Worm (Caenorhabditis elegans): ENCODE measurements around the gene vps-33.1.

vps-33.1 gene

DNA sequence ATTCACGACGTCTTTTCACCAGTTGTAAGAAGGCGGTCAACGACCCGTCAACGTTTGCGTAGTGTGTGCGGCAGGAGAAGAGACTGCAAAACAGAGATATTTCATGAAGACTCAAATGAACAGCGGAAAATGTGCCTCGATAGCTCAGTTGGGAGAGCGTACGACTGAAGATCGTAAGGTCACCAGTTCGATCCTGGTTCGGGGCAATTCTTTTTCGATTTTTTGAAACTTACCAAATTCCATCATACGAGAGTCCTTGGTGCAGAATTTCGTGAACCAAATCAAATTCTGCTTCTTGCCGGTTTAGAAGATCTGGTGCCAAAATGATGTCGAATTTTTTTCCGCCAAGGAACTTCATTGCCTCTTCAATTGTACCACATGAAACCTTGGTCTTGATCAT is 47.8 kb upstream of the vps-33.1 start (continued):
- TF ChIP-seq jun-1 (tag; optimal IDR thresholded peaks at IDR 0.05): no peak
- TF ChIP-seq unc-39 (tag; optimal IDR thresholded peaks at IDR 0.05): no peak
- TF ChIP-seq mes-2 (tag; optimal IDR thresholded peaks at IDR 0.05; ENCODE audit: poor library complexity, severe bottlenecking): peak; percentile 71
- peak; percentile 73 for TF ChIP-seq lin-38 (GFP tag; IDR thresholded peaks at IDR 0.05)
- peak; percentile 83 for TF ChIP-seq vab-7 (GFP tag; IDR thresholded peaks at IDR 0.05)
- no peak for TF ChIP-seq R02D3.7 (tag; optimal IDR thresholded peaks at IDR 0.05)
- TF ChIP-seq aly-2 (tag; optimal IDR thresholded peaks at IDR 0.05): peak; percentile 5
- TF ChIP-seq nhr-10 (tag; optimal IDR thresholded peaks at IDR 0.05): no peak
- TF ChIP-seq pqm-1 (tag; optimal IDR thresholded peaks at IDR 0.05): no peak
- TF ChIP-seq snpc-4 (tag; optimal IDR thresholded peaks at IDR 0.05): no peak
- peak; percentile 74; the same call in 1 of the 2 replicates for TF ChIP-seq dmd-8 (GFP tag; IDR thresholded peaks at IDR 0.05)
- no peak for TF ChIP-seq ceh-20 (GFP tag; IDR thresholded peaks at IDR 0.05)
- no peak for TF ChIP-seq nhr-41 (GFP tag; IDR thresholded peaks at IDR 0.05)
- TF ChIP-seq D1046.2 (GFP tag; IDR thresholded peaks at IDR 0.05): no peak
- TF ChIP-seq daf-8 (GFP tag; IDR thresholded peaks at IDR 0.05): no peak
- 0 out of 2 replicates have a peak, but pooled peaks have one; percentile 58 for TF ChIP-seq ceh-44 (GFP tag; IDR thresholded peaks at IDR 0.05)
- no peak for TF ChIP-seq lin-15B (tag; optimal IDR thresholded peaks at IDR 0.05)
- no peak for TF ChIP-seq egl-27 (tag; optimal IDR thresholded peaks at IDR 0.05)
- TF ChIP-seq sdz-12 (GFP tag; optimal IDR thresholded peaks at IDR 0.05): no peak
- no peak for TF ChIP-seq zag-1 (tag; optimal IDR thresholded peaks at IDR 0.05)
- TF ChIP-seq dpl-1 (GFP tag; optimal IDR thresholded peaks at IDR 0.05): no peak
- no peak for TF ChIP-seq ZK337.2 (GFP tag; IDR thresholded peaks at IDR 0.05)
- peak; percentile 14 for TF ChIP-seq hlh-11 (tag; optimal IDR thresholded peaks at IDR 0.05)
- TF ChIP-seq zfp-2 (tag; optimal IDR thresholded peaks at IDR 0.05): no peak
- TF ChIP-seq tra-1 (GFP tag; IDR thresholded peaks at IDR 0.05): no peak
- TF ChIP-seq mdt-29 (GFP tag; IDR thresholded peaks at IDR 0.05): peak; percentile 44; the same call in 1 of the 2 replicates
- TF ChIP-seq nhr-102 (tag; optimal IDR thresholded peaks at IDR 0.05): peak; percentile 1
- TF ChIP-seq fos-1 (tag; optimal IDR thresholded peaks at IDR 0.05): no peak
- TF ChIP-seq lin-39 (tag; optimal IDR thresholded peaks at IDR 0.05): no peak
- TF ChIP-seq zip-2 (tag; optimal IDR thresholded peaks at IDR 0.05): no peak
- TF ChIP-seq ceh-28 (tag; optimal IDR thresholded peaks at IDR 0.05): no peak
- TF ChIP-seq Y48G9A.11 (GFP tag; IDR thresholded peaks at IDR 0.05): peak; percentile 66
- peak in 1 of 2 experiments; percentile 37 for TF ChIP-seq daf-16 (GFP tag; optimal IDR thresholded peaks at IDR 0.05)
- peak; percentile 26 for TF ChIP-seq daf-16 (tag; optimal IDR thresholded peaks at IDR 0.05)
- no peak for TF ChIP-seq F44E2.7 (GFP tag; IDR thresholded peaks at IDR 0.05)
- no peak for TF ChIP-seq fkh-10 (GFP tag; optimal IDR thresholded peaks at IDR 0.05)
- TF ChIP-seq mep-1 (tag; optimal IDR thresholded peaks at IDR 0.05): peak; percentile 34
- peak; percentile 47 for TF ChIP-seq lin-13 (GFP tag; optimal IDR thresholded peaks at IDR 0.05)
- TF ChIP-seq hlh-30 (tag; optimal IDR thresholded peaks at IDR 0.05; ENCODE audit: insufficient read depth): no peak
- peak; percentile 80 for TF ChIP-seq egl-43 (GFP tag; IDR thresholded peaks at IDR 0.05)
- TF ChIP-seq hmg-1.1 (GFP tag; IDR thresholded peaks at IDR 0.05): peak; percentile 67
- TF ChIP-seq lin-29 (GFP tag; IDR thresholded peaks at IDR 0.05): no peak
- TF ChIP-seq ctbp-1 (GFP tag; IDR thresholded peaks at IDR 0.05): peak; percentile 51; the same call in 1 of the 2 replicates
- no peak for TF ChIP-seq nhr-77 (tag; optimal IDR thresholded peaks at IDR 0.05)
- TF ChIP-seq mdl-1 (tag; optimal IDR thresholded peaks at IDR 0.05): no peak
- no peak for TF ChIP-seq T20F7.1 (GFP tag; optimal IDR thresholded peaks at IDR 0.05)
- TF ChIP-seq pha-4 (GFP tag; IDR thresholded peaks at IDR 0.05): no peak; the same call in 1 of the 2 replicates
- TF ChIP-seq pha-4 (tag; optimal IDR thresholded peaks at IDR 0.05): no peak
- no peak for TF ChIP-seq nhr-42 (GFP tag; IDR thresholded peaks at IDR 0.05)
- TF ChIP-seq skn-1 (tag; optimal IDR thresholded peaks at IDR 0.05): no peak
- TF ChIP-seq zfp-3 (GFP tag; conservative IDR thresholded peaks at IDR 0.05): peak; percentile 12; the same call in 1 of the 2 replicates
- no peak for TF ChIP-seq spr-1 (tag; optimal IDR thresholded peaks at IDR 0.05)
- TF ChIP-seq mxl-3 (GFP tag; optimal IDR thresholded peaks at IDR 0.05): peak; percentile 51
